Fruit fly (Drosophila melanogaster): ENCODE measurements around the gene Prosalpha6.

The Prosalpha6 gene

DNA sequence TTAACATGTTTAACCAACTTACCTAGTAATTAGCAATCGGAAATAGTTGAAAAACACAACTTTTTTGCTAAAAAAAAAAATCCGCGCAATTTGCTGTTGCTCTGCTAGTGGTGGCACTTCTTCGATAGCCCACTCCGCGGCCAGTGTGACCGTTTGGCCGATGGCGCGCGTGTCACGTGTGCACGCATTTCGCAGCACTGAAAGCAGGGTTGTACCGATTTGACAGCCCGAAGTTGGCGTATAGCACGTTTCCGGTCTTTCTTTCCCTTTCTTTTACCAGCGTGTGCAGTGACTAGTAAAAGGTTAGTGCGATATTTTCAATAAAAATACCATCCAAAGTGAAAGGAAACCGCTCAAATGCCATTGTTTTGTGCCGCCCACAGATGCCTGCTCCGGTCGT is 20.3 kb upstream of the Prosalpha6 start, which contains the start of the genes Ripalpha and RpL7:
Ripalpha (minus strand) TSS at position 128 of the 400 bp plus-strand sequence.
RpL7 (plus strand) TSS at position 158 of the 400 bp plus-strand sequence.
- TF ChIP-seq cnc (optimal IDR thresholded peaks at IDR 0.05), result no peak
- TF ChIP-seq kay (GFP tag; ENCODE audit: borderline replicate concordance), result no peak
- peak; percentile 94 for TF ChIP-seq Clk (GFP tag; optimal IDR thresholded peaks at IDR 0.05)
- peak; percentile 90 for TF ChIP-seq CG33017 (tag; optimal IDR thresholded peaks at IDR 0.05)
- TF ChIP-seq Crg-1 (GFP tag; optimal IDR thresholded peaks at IDR 0.05), result peak; percentile 99
- no peak for TF ChIP-seq CG5204 (GFP tag; optimal IDR thresholded peaks at IDR 0.05)
- TF ChIP-seq bab1 (GFP tag; optimal IDR thresholded peaks at IDR 0.05), result peak; percentile 94
- TF ChIP-seq CG11617 (GFP tag; optimal IDR thresholded peaks at IDR 0.05), result peak; percentile 98
- peak; percentile 98 for TF ChIP-seq CG7101 (tag; optimal IDR thresholded peaks at IDR 0.05)
- TF ChIP-seq toe (GFP tag; optimal IDR thresholded peaks at IDR 0.05), result peak; percentile 94
- peak; percentile 99 for TF ChIP-seq Mnt (GFP tag; optimal IDR thresholded peaks at IDR 0.05)
- TF ChIP-seq CG14711 (tag; optimal IDR thresholded peaks at IDR 0.05), result peak; percentile 93
- no peak for TF ChIP-seq Hr96 (GFP tag; optimal IDR thresholded peaks at IDR 0.05)
- TF ChIP-seq cic (GFP tag; optimal IDR thresholded peaks at IDR 0.05), result peak; percentile 93
- peak; percentile 97 for TF ChIP-seq CG7045 (GFP tag; optimal IDR thresholded peaks at IDR 0.05)
- TF ChIP-seq tj (GFP tag; optimal IDR thresholded peaks at IDR 0.05), result peak; percentile 89
- peak; percentile 99 for TF ChIP-seq ovo (GFP tag; optimal IDR thresholded peaks at IDR 0.05)
- TF ChIP-seq CG12768 (GFP tag; optimal IDR thresholded peaks at IDR 0.05), result peak; percentile 96
- peak; percentile 93 for TF ChIP-seq pad (GFP tag; optimal IDR thresholded peaks at IDR 0.05)
- peak; percentile 99 for TF ChIP-seq CG1620 (GFP tag; optimal IDR thresholded peaks at IDR 0.05)

DNA sequence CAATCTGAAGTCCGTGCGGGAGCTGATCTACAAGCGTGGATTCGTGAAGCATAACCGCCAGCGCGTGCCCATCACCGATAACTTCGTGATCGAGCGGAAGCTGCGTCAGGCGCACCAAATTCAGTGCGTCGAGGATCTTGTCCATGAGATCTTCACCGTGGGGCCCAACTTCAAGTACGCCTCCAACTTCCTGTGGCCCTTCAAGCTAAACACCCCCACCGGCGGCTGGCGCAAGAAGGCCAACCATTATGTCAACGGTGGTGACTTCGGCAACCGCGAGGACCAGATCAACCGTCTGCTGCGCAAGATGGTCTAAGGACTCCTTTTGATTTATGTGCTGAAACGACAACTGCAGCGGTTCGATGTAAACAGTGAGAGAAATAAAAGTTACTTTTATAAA is 19.4 kb upstream of the Prosalpha6 start:
- TF ChIP-seq CG12768 (GFP tag; optimal IDR thresholded peaks at IDR 0.05), result no peak
- TF ChIP-seq CG7101 (tag; optimal IDR thresholded peaks at IDR 0.05), result no peak
- no peak for TF ChIP-seq CG1620 (GFP tag; optimal IDR thresholded peaks at IDR 0.05)
- no peak for TF ChIP-seq ovo (GFP tag; optimal IDR thresholded peaks at IDR 0.05)
- TF ChIP-seq CG14711 (tag; optimal IDR thresholded peaks at IDR 0.05), result no peak
- TF ChIP-seq cnc (optimal IDR thresholded peaks at IDR 0.05), result no peak
- no peak for TF ChIP-seq pad (GFP tag; optimal IDR thresholded peaks at IDR 0.05)

DNA sequence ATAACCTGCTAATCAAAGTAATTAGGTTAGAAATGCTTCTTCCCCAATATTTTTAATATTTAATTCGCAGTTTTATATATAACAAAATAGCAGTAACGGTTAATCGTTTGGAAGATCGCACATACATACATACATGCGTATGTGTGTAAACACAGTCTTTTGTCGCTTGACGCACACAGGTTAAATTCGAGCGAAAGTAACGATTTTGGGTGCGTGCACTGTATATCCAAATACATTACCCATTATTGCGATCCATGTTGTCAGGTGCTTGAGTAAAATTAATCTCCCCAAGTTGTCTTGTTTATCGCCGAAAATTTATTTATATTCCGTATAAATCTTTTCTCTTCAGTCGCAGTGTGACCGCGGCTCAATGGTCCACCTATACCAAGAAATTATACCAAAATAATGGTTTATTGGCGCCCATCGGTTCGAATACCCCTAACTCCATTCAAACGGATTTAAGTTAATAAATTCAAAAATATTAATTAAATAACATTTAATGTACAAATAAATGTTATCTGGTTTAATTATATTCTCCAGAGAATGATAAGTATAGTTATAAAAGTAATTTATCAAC is 17.1 kb upstream of the Prosalpha6 start, which contains the start of gene CG34159:
CG34159 (minus strand) TSS at position 385 of the 577 bp plus-strand sequence.
- TF ChIP-seq CG11617 (GFP tag; optimal IDR thresholded peaks at IDR 0.05) (no peak), ovo (GFP tag; optimal IDR thresholded peaks at IDR 0.05) (peak; percentile 73), bab1 (GFP tag; optimal IDR thresholded peaks at IDR 0.05) (peak; percentile 42)

DNA sequence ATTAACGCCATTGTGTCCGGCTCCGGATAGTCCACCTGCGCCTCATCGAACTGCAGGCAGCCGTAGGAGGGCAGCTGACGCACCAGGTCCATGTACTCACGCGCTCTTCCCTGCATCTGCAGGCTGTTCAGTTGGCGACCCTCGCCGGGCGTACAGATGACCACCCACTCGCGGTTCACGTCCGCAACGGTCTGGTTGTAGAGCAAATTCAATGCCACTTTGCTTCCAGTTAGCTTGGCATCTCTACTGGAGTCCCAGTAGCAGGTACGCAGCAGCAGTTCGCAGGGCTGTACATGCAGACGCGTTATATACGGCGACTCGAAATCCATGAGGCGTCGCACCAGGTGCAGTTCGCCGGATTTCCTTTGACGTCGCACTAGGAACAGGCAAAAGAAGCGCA is 15.2 kb upstream of the Prosalpha6 start:
- no peak for TF ChIP-seq kay (GFP tag; ENCODE audit: borderline replicate concordance)
- no peak for TF ChIP-seq CG33017 (tag; optimal IDR thresholded peaks at IDR 0.05)
- TF ChIP-seq Clk (GFP tag; optimal IDR thresholded peaks at IDR 0.05), result no peak
- TF ChIP-seq tj (GFP tag; optimal IDR thresholded peaks at IDR 0.05), result no peak
- TF ChIP-seq CG7045 (GFP tag; optimal IDR thresholded peaks at IDR 0.05), result no peak
- no peak for TF ChIP-seq CG1620 (GFP tag; optimal IDR thresholded peaks at IDR 0.05)
- no peak for TF ChIP-seq toe (GFP tag; optimal IDR thresholded peaks at IDR 0.05)
- no peak for TF ChIP-seq bab1 (GFP tag; optimal IDR thresholded peaks at IDR 0.05)
- no peak for TF ChIP-seq Hr96 (GFP tag; optimal IDR thresholded peaks at IDR 0.05)
- no peak for TF ChIP-seq Mnt (GFP tag; optimal IDR thresholded peaks at IDR 0.05)
- TF ChIP-seq pad (GFP tag; optimal IDR thresholded peaks at IDR 0.05), result no peak
- no peak for TF ChIP-seq CG7101 (tag; optimal IDR thresholded peaks at IDR 0.05)
- TF ChIP-seq ovo (GFP tag; optimal IDR thresholded peaks at IDR 0.05), result no peak
- TF ChIP-seq cic (GFP tag; optimal IDR thresholded peaks at IDR 0.05), result no peak

DNA sequence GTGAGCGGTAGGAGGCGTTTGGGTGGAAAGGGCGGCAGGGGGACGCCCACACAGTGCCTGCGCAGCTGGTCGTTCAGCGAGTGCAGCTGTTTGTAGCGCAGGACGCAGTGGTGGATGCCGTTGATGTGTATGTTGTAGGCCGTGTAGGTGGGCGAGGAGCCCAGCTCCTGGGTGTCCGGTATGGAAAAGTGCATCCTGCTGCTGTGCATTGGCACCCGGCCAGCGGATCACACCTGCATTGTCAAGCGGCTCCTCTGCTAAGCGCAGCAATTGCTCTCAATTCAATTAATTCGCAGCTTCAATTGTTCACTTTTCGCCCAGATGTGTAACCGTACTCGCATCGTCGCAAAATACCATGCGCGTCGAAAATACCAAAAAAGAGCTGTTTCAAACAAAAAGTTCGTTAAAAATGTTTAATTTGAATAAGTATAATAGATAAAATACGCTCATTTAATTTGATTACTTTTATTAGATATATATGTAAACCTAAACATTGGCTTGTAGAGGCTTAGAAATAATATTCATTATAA is 14.5 kb upstream of the Prosalpha6 start, which contains the start of gene Snx17:
Snx17 (minus strand) TSS at position 329 of the 530 bp plus-strand sequence.
- TF ChIP-seq Crg-1 (GFP tag; optimal IDR thresholded peaks at IDR 0.05), result no peak
- TF ChIP-seq CG33017 (tag; optimal IDR thresholded peaks at IDR 0.05), result no peak
- TF ChIP-seq toe (GFP tag; optimal IDR thresholded peaks at IDR 0.05), result no peak

DNA sequence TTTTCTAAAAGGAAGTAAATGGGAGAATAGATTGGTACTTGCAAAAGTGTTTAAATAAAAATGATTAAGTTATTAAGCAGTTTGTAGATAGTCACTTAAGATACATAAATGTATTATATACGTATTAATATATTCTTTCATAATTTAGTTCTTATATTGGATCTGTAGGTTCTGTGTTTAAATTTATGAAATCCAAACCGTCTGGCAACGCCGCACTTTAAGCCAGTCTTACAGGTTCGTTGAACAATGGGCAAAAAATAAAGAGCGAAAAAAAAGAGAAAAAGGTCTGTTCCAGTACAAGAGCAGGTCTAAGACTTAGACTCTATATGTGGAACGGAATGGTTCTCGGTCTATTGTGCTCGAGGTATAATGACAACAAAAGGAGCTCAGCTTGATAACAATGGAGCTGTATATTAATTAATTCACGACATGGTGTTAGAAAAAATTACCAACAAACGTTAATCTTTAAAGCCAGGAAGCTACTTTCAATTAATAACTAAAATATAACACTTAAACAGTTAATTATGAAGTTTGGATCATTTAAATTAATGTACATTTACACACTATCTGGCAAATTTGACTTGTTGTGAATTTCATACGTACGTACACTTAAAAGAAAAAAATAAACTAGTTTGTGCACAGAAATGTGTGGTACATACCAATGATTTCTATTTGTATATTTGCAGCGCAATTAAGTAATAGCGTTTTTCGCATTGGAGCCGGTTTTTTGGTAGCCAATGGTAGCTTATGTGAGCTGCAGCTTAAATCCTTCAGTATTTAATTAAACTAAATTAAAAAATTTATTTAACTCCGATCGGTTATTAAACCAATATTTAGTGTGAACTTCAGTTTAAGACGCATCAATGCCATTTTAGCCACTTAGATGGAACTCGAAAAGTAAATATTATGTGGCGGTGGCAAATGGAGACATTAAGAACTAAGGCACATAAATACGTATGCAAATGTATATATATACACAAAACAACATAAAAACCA is 12.1 kb upstream of the Prosalpha6 start, which contains the start of gene CG5731:
CG5731 (minus strand) TSS at position 946 of the 996 bp plus-strand sequence.
- peak; percentile 76 for TF ChIP-seq kay (GFP tag; ENCODE audit: borderline replicate concordance)
- no peak for TF ChIP-seq CG11617 (GFP tag; optimal IDR thresholded peaks at IDR 0.05)
- TF ChIP-seq CG14711 (tag; optimal IDR thresholded peaks at IDR 0.05), result no peak

All from whole organism, adult.